Worm (Caenorhabditis elegans): ENCODE data around the gene hxk-3.

DNA sequence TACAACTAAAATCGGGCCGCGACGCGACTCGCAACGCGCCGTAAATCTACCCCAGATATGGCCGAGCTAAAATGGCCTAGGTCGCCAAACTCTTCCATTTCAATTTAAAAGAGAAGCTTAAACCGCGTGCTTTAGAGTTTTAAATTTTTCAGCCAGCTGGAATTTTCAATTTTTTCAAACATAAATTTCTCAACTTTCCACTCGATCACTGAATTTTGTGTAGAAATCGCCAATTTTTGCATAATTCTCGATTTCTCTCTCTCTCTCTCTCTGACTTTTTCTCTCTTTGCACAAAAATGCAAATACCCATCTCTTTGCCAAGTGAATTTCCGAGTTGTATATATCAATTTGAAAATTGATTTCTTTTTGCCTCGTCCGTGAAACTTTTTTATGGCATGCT lies 26.0 kb downstream of the hxk-3 start, which contains the start of gene K03H6.1:
- TF ChIP-seq arid-1 (GFP tag; conservative IDR thresholded peaks at IDR 0.05) (no peak), nhr-76 (tag; optimal IDR thresholded peaks at IDR 0.05) (no peak)

All from whole organism, L4 larva.